Worm (Caenorhabditis elegans) whole organism, young adult: ENCODE results near the gene idh-2.

Experiments
- B0035.1 ChIP-seq: sonication (generic microtip); optimal IDR thresholded peaks from 2 replicates; lab custom pipeline; 2016; ENCODE audit warnings: missing genetic modification characterization, mild to moderate bottlenecking, missing compliant biosample characterization, missing genotype, missing genetic modification reagents
- B0336.3 ChIP-seq: fragments of 200-800 bp; sonication (Bioruptor generic); IDR thresholded peaks from 2 replicates; pipeline ENCODE4 v1.3.6; 2022; ENCODE audit warnings: missing genetic modification characterization, missing compliant biosample characterization
- C17E4.6 ChIP-seq: fragments of 200-800 bp; sonication (Bioruptor generic); IDR thresholded peaks from 2 replicates; pipeline ENCODE4 v1.3.6; 2022; ENCODE audit warnings: missing genetic modification reagents, missing genetic modification characterization, missing compliant biosample characterization
- F22D6.2 ChIP-seq: sonication (generic microtip); optimal IDR thresholded peaks from 2 replicates; lab custom pipeline; 2016; ENCODE audit warnings: mild to moderate bottlenecking, missing genetic modification characterization, missing compliant biosample characterization
- F37B4.10 ChIP-seq: fragments of 200-800 bp; sonication (Bioruptor generic); IDR thresholded peaks from 2 replicates; pipeline ENCODE4 v1.3.6; 2022; ENCODE audit warnings: missing genetic modification characterization, missing compliant biosample characterization
- K11D2.4 ChIP-seq: fragments of 200-800 bp; sonication (Bioruptor generic); IDR thresholded peaks from 2 replicates; pipeline ENCODE4 v1.3.6; 2022; ENCODE audit warnings: missing genetic modification reagents, missing genetic modification characterization, missing compliant biosample characterization
- K12H6.12 ChIP-seq: fragments of 200-800 bp; sonication (Bioruptor generic); optimal IDR thresholded peaks from 2 replicates; lab custom pipeline; 2018; ENCODE audit warnings: mild to moderate bottlenecking, missing genetic modification characterization, missing compliant biosample characterization
- Y53G8AR.9 ChIP-seq: fragments of 200-800 bp; sonication (Bioruptor generic); conservative IDR thresholded peaks from 2 replicates; pipeline ENCODE4 v1.3.6; 2022; ENCODE audit warnings: missing genetic modification reagents, missing genetic modification characterization, missing compliant biosample characterization
- Y56A3A.18 ChIP-seq: fragments of 200-800 bp; sonication (Bioruptor generic); IDR thresholded peaks from 2 replicates; pipeline ENCODE4 v1.3.6; 2022; ENCODE audit warnings: missing genetic modification reagents, missing genetic modification characterization, missing compliant biosample characterization
- Y79H2A.3 ChIP-seq: fragments of 200-800 bp; sonication (Bioruptor generic); conservative IDR thresholded peaks from 2 replicates; pipeline ENCODE4 v1.3.6; 2022; ENCODE audit warnings: missing genetic modification reagents, missing genetic modification characterization, missing compliant biosample characterization
- Y95B8A.8 ChIP-seq: fragments of 200-800 bp; sonication (Bioruptor generic); IDR thresholded peaks from 2 replicates; pipeline ENCODE4 v1.3.6; 2022; ENCODE audit warnings: missing genetic modification reagents, missing genetic modification characterization, missing compliant biosample characterization
- ZK185.1 ChIP-seq: sonication (generic microtip); optimal IDR thresholded peaks from 2 replicates; lab custom pipeline; 2016; ENCODE audit warnings: mild to moderate bottlenecking, missing genetic modification characterization, missing compliant biosample characterization; ENCODE audit not compliant: poor library complexity, severe bottlenecking
- akir-1 ChIP-seq: fragments of 200-800 bp; sonication (Bioruptor generic); optimal IDR thresholded peaks from 2 replicates; lab custom pipeline; 2018; ENCODE audit warnings: mild to moderate bottlenecking, missing genetic modification characterization, moderate library complexity, missing compliant biosample characterization
- aptf-3 ChIP-seq: fragments of 200-800 bp; sonication (Bioruptor generic); IDR thresholded peaks from 2 replicates; pipeline ENCODE4 v1.3.6; 2022; ENCODE audit warnings: missing genetic modification characterization, missing compliant biosample characterization
- atf-7 ChIP-seq: sonication (generic microtip); optimal IDR thresholded peaks from 2 replicates; lab custom pipeline; 2017; ENCODE audit warnings: mild to moderate bottlenecking, missing genetic modification characterization, missing compliant biosample characterization
- bed-2 ChIP-seq: fragments of 200-800 bp; sonication (Bioruptor generic); IDR thresholded peaks from 2 replicates; pipeline ENCODE4 v1.3.6; 2022; ENCODE audit warnings: missing genetic modification reagents, missing genetic modification characterization, missing compliant biosample characterization
- ceh-100 ChIP-seq: fragments of 200-800 bp; sonication (Bioruptor generic); IDR thresholded peaks from 2 replicates; pipeline ENCODE4 v1.3.6; 2022; ENCODE audit warnings: missing genetic modification reagents, missing genetic modification characterization, missing compliant biosample characterization
- ceh-40 ChIP-seq: fragments of 200-800 bp; sonication (Bioruptor generic); IDR thresholded peaks from 2 replicates; pipeline ENCODE4 v1.3.6; 2022; ENCODE audit warnings: missing genetic modification characterization, missing compliant biosample characterization
- chd-7 ChIP-seq: sonication (generic microtip); optimal IDR thresholded peaks from 2 replicates; lab custom pipeline; 2016; ENCODE audit warnings: mild to moderate bottlenecking, missing genetic modification characterization, moderate library complexity, missing compliant biosample characterization
- dox-1 ChIP-seq: fragments of 200-800 bp; sonication (Bioruptor generic); IDR thresholded peaks from 2 replicates; pipeline ENCODE4 v1.3.6; 2022; ENCODE audit warnings: missing genetic modification reagents, missing genetic modification characterization, missing compliant biosample characterization
- dpff-1 ChIP-seq: sonication (generic microtip); optimal IDR thresholded peaks from 2 replicates; lab custom pipeline; 2017; ENCODE audit warnings: mild to moderate bottlenecking, missing genetic modification characterization, missing compliant biosample characterization
- egrh-3 ChIP-seq: fragments of 200-800 bp; sonication (Bioruptor generic); IDR thresholded peaks from 2 replicates; pipeline ENCODE4 v1.3.6; 2022; ENCODE audit warnings: missing genetic modification reagents, missing genetic modification characterization, missing compliant biosample characterization
- ets-4 ChIP-seq: fragments of 200-800 bp; sonication (Bioruptor generic); optimal IDR thresholded peaks from 2 replicates; lab custom pipeline; 2018; ENCODE audit warnings: mild to moderate bottlenecking, missing genetic modification characterization, missing compliant biosample characterization
- gei-17 ChIP-seq: fragments of 200-800 bp; sonication (Bioruptor generic); optimal IDR thresholded peaks from 2 replicates; lab custom pipeline; 2018; ENCODE audit warnings: mild to moderate bottlenecking, missing genetic modification characterization, missing compliant biosample characterization
- hlh-12 ChIP-seq: sonication (generic microtip); optimal IDR thresholded peaks from 2 replicates; lab custom pipeline; 2016; ENCODE audit warnings: missing genetic modification characterization, missing compliant biosample characterization
- hsf-1 ChIP-seq: fragments of 200-800 bp; sonication (Bioruptor generic); IDR thresholded peaks from 2 replicates; pipeline ENCODE4 v1.3.6; 2022; ENCODE audit warnings: missing genetic modification reagents, missing genetic modification characterization, missing compliant biosample characterization
- let-607 ChIP-seq, 2 experiments: fragments of 200-800 bp in 1 of 2; sonication (Bioruptor generic) in 1 of 2; sonication (generic microtip) in 1 of 2; optimal IDR thresholded peaks; 2 replicates each; lab custom pipeline; 2016 to 2018; ENCODE audit warnings: mild to moderate bottlenecking in 2 of 2, missing compliant biosample characterization in 2 of 2, missing genetic modification characterization in 2 of 2, moderate library complexity in 2 of 2, missing genotype in 1 of 2
- lin-35 ChIP-seq, 3 experiments: fragments of 150-350 bp in 2 of 3; sonication (generic microtip) in 1 of 3; optimal IDR thresholded peaks; 2 replicates each; lab custom pipeline; 2014 to 2018; ENCODE audit warnings: missing biosample characterization in 3 of 3, missing genetic modification characterization in 3 of 3, missing genetic modification reagents in 3 of 3
- lin-54 ChIP-seq: fragments of 200-800 bp; sonication (Bioruptor generic); optimal IDR thresholded peaks from 2 replicates; lab custom pipeline; 2018; ENCODE audit warnings: mild to moderate bottlenecking, missing genetic modification characterization, missing compliant biosample characterization
- madf-10 ChIP-seq: sonication (generic microtip); optimal IDR thresholded peaks from 2 replicates; lab custom pipeline; 2016; ENCODE audit warnings: mild to moderate bottlenecking, missing genetic modification characterization, missing compliant biosample characterization
- mcd-1 ChIP-seq: fragments of 200-800 bp; sonication (Bioruptor generic); IDR thresholded peaks from 2 replicates; pipeline ENCODE4 v1.3.6; 2022; ENCODE audit warnings: missing genetic modification reagents, missing genetic modification characterization, missing compliant biosample characterization
- nfya-2 ChIP-seq: fragments of 200-800 bp; sonication (Bioruptor generic); IDR thresholded peaks from 2 replicates; pipeline ENCODE4 v1.3.6; 2022; ENCODE audit warnings: missing genetic modification reagents, missing genetic modification characterization, missing compliant biosample characterization
- nhr-179 ChIP-seq: sonication (generic microtip); optimal IDR thresholded peaks from 2 replicates; lab custom pipeline; 2016; ENCODE audit warnings: mild to moderate bottlenecking, missing genetic modification characterization, missing compliant biosample characterization
- nhr-80 ChIP-seq: sonication (generic microtip); optimal IDR thresholded peaks from 2 replicates; lab custom pipeline; 2016; ENCODE audit warnings: missing genetic modification characterization, missing compliant biosample characterization
- pha-4 ChIP-seq: fragments of 150-350 bp; sonication (generic microtip); optimal IDR thresholded peaks from 2 replicates; lab custom pipeline; 2014; ENCODE audit warnings: missing biosample characterization, missing genetic modification reagents, missing genetic modification characterization
- repo-1 ChIP-seq: sonication (generic microtip); optimal IDR thresholded peaks from 2 replicates; lab custom pipeline; 2017; ENCODE audit warnings: mild to moderate bottlenecking, missing genetic modification characterization, missing compliant biosample characterization
- snpc-4 ChIP-seq, 5 experiments: fragments of 150-350 bp in 1 of 5; sonication (generic microtip) in 4 of 5; optimal IDR thresholded peaks; 2 replicates each; lab custom pipeline; 2014 to 2018; ENCODE audit warnings: missing genetic modification characterization in 5 of 5, missing biosample characterization in 3 of 5, antibody characterized with exemption in 2 of 5, mild to moderate bottlenecking in 2 of 5, missing compliant biosample characterization in 2 of 5, missing genotype in 2 of 5, moderate library complexity in 2 of 5, missing genetic modification reagents in 1 of 5
- somi-1 ChIP-seq: fragments of 200-800 bp; sonication (Bioruptor generic); optimal IDR thresholded peaks from 2 replicates; lab custom pipeline; 2018; ENCODE audit warnings: mild to moderate bottlenecking, missing genetic modification characterization, missing compliant biosample characterization
- tbp1 ChIP-seq: fragments of 200-800 bp; sonication (Bioruptor generic); optimal IDR thresholded peaks from 2 replicates; lab custom pipeline; 2018; ENCODE audit warnings: mild to moderate bottlenecking, missing genetic modification characterization, missing compliant biosample characterization
- tbx-9 ChIP-seq: sonication (generic microtip); optimal IDR thresholded peaks from 2 replicates; lab custom pipeline; 2016; ENCODE audit warnings: borderline replicate concordance, missing genetic modification characterization, inconsistent platforms, missing compliant biosample characterization
- unc-62 ChIP-seq: fragments of 150-350 bp; optimal IDR thresholded peaks from 2 replicates; lab custom pipeline; 2014; ENCODE audit warnings: missing biosample characterization, missing genetic modification reagents, missing genetic modification characterization
- zfh-2 ChIP-seq: fragments of 200-800 bp; sonication (Bioruptor generic); conservative IDR thresholded peaks from 2 replicates; pipeline ENCODE4 v1.3.6; 2022; ENCODE audit warnings: missing genetic modification reagents, missing genetic modification characterization, missing compliant biosample characterization
- ztf-18 ChIP-seq: sonication (generic microtip); optimal IDR thresholded peaks from 2 replicates; lab custom pipeline; 2016; ENCODE audit warnings: missing genotype, mild to moderate bottlenecking, missing genetic modification characterization, missing compliant biosample characterization
- ztf-26 ChIP-seq: sonication (generic microtip); optimal IDR thresholded peaks from 2 replicates; lab custom pipeline; 2017; ENCODE audit warnings: missing genetic modification characterization, missing compliant biosample characterization

idh-2 gene

ce11 chrX:11201915-11202314 lies 13.9 kb upstream of the idh-2 start:
- TF ChIP-seq mcd-1 (GFP tag; lab: Robert Waterston, UW) (0 out of 2 replicates have a peak, but pooled peaks have one; percentile 31), zfh-2 (GFP tag; lab: Robert Waterston, UW) (peak; percentile 72), egrh-3 (GFP tag; lab: Robert Waterston, UW) (peak; percentile 88; the same call in 1 of the 2 replicates)

- TF ChIP-seq ceh-40 (no peak), ceh-100 (GFP tag; lab: Robert Waterston, UW) (no peak), hlh-12 (tag; lab: Kevin White, UChicago) (no peak), tbp1 (GFP tag; lab: Kevin White, UChicago) (no peak), nhr-80 (tag; lab: Kevin White, UChicago) (peak; percentile 62)
Observed at ce11 chrX:11203773-11204172, 12.0 kb upstream of the idh-2 start, which contains the start of gene C34F6.11. C34F6.11 (minus strand) TSS chrX:11203932.

ce11 chrX:11206953-11207352 lies 8.8 kb upstream of the idh-2 start, which contains the start of gene hst-2:
hst-2 (minus strand) TSS chrX:11207155.
- TF ChIP-seq ZK185.1 (peak; percentile 91), unc-62 (GFP tag; lab: Kevin White, UChicago) (peak; percentile 26), ztf-26 (tag; lab: Kevin White, UChicago) (peak; percentile 24), K11D2.4 (peak; percentile 71), somi-1 (GFP tag; lab: Kevin White, UChicago) (peak; percentile 4), Y53G8AR.9 (GFP tag; lab: Robert Waterston, UW) (peak; percentile 86), chd-7 (tag; lab: Kevin White, UChicago) (peak; percentile 20), K12H6.12 (tag; lab: Kevin White, UChicago) (peak; percentile 42), madf-10 (peak; percentile 24), ztf-18 (tag; lab: Kevin White, UChicago) (peak; percentile 95), lin-54 (GFP tag; lab: Kevin White, UChicago) (peak; percentile 48), F37B4.10 (no peak), ets-4 (GFP tag; lab: Kevin White, UChicago) (no peak), aptf-3 (GFP tag; lab: Robert Waterston, UW) (no peak), F22D6.2 (tag; lab: Kevin White, UChicago) (peak; percentile 37), snpc-4 (GFP tag; optimal IDR thresholded peaks at IDR 0.05; lab: Kevin White, UChicago) (no peak), snpc-4 (tag; optimal IDR thresholded peaks at IDR 0.05; lab: Kevin White, UChicago) (peak in 2 of 4 experiments; percentile 44 to 57), nfya-2 (GFP tag; lab: Robert Waterston, UW) (no peak), B0035.1 (tag; lab: Kevin White, UChicago) (peak; percentile 32), let-607 (tag; optimal IDR thresholded peaks at IDR 0.05; lab: Kevin White, UChicago) (peak in 1 of 2 experiments; percentile 75), hlh-12 (tag; lab: Kevin White, UChicago) (no peak), B0336.3 (GFP tag; lab: Robert Waterston, UW) (peak; percentile 76), Y79H2A.3 (GFP tag; lab: Robert Waterston, UW) (no peak), nhr-179 (no peak), repo-1 (tag; lab: Kevin White, UChicago) (peak; percentile 41), hsf-1 (GFP tag; lab: Robert Waterston, UW) (no peak), C17E4.6 (no peak), Y95B8A.8 (no peak), tbx-9 (tag; lab: Kevin White, UChicago) (no peak), pha-4 (peak; percentile 61), dox-1 (peak; percentile 70), bed-2 (GFP tag; lab: Robert Waterston, UW) (no peak), Y56A3A.18 (GFP tag; lab: Robert Waterston, UW) (peak; percentile 82), mcd-1 (GFP tag; lab: Robert Waterston, UW) (peak; percentile 70), lin-35 (GFP tag; optimal IDR thresholded peaks at IDR 0.05; lab: Kevin White, UChicago) (peak in 1 of 3 experiments; percentile 68), dpff-1 (tag; lab: Kevin White, UChicago) (no peak), atf-7 (peak; percentile 13), gei-17 (peak; percentile 72), akir-1 (no peak), nhr-80 (tag; lab: Kevin White, UChicago) (peak; percentile 62)
